Fruit fly (Drosophila melanogaster): ENCODE data around the gene CG42637.

dm6 chr3L:19812491-19812890 lies 19.1 kb upstream of the CG42637 start:
- TF ChIP-seq fru (optimal IDR thresholded peaks at IDR 0.05) = no peak
- TF ChIP-seq Hmr (GFP tag; optimal IDR thresholded peaks at IDR 0.05) = no peak
- no peak for TF ChIP-seq H15 (GFP tag; IDR thresholded peaks at IDR 0.05)
- no peak for TF ChIP-seq Lim3 (GFP tag; IDR thresholded peaks at IDR 0.05)
- TF ChIP-seq CG6689 (GFP tag; IDR thresholded peaks at IDR 0.05) = no peak
- no peak for TF ChIP-seq TFAM (GFP tag; optimal IDR thresholded peaks at IDR 0.05)
- no peak for TF ChIP-seq Ets97D (GFP tag; optimal IDR thresholded peaks at IDR 0.05)
